Fruit fly (Drosophila melanogaster): ENCODE results near the gene CG5885.

DNA sequence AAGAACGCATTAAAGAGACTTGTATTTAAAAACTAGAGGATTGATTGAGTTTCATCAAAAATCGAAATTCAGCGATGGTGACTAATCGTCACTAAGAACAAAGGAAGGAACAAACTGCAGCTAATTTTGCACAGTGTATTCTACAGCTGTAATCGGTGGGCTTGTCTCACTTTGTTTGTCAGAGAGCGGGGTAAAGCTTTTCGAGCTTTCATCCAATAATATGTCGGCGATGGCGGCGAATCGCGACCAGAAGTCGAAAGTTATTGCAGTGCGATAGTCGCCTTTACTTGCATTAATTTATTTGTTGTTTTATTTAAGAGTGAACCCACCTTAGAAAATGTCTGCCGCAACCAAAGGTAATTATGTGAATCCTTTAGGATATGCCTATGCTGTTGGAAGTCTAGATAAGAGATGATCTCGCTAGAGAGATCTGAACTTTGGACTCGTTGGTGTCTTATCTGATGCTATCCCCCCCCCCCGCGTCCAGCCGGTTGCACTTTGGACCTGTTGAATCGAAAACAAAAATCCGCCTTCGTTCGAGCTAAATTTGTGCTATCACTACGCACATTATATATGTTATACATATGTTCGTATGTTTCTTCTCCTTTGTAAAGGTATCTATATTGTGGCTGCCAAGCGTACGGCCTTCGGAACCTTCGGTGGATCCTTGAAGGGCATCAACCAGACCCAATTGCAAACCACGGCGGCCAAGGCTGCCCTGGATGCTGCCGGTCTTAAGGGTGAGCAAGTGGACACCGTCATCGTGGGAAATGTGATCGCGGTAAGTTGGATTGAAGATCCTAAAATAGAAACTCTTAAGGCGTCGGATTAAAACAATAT is 2.9 kb downstream of the CG5885 start, which contains the start of gene yip2:
- no peak for TF ChIP-seq EcR (GFP tag; optimal IDR thresholded peaks at IDR 0.05)
- TF ChIP-seq psq (optimal IDR thresholded peaks at IDR 0.05) = no peak

Measured in whole organism.